Fruit fly (Drosophila melanogaster): ENCODE measurements around the gene Gapvd1.

Gapvd1 gene

dm6 chrX:11338973-11339867 lies 14.0 kb downstream of the Gapvd1 start (continued):
- TF ChIP-seq Jarid2 (GFP tag; optimal IDR thresholded peaks at IDR 0.05) (no peak), CG14710 (tag; optimal IDR thresholded peaks at IDR 0.05) (peak; percentile 76), sisA (GFP tag; IDR thresholded peaks at IDR 0.05) (no peak; the same call in 1 of the 2 replicates), mld (GFP tag; IDR thresholded peaks at IDR 0.05; ENCODE audit: partially characterized antibody) (peak; percentile 70; the same call in 1 of the 3 replicates), pnt (GFP tag; optimal IDR thresholded peaks at IDR 0.05) (peak; percentile 28), zen (tag; optimal IDR thresholded peaks at IDR 0.05) (peak; percentile 41), zfh2 (GFP tag; optimal IDR thresholded peaks at IDR 0.05) (peak; percentile 77), tin (GFP tag; optimal IDR thresholded peaks at IDR 0.05) (peak; percentile 47), CG2889 (GFP tag; IDR thresholded peaks at IDR 0.05) (0 out of 3 replicates have a peak, but pooled peaks have one; percentile 27), CG4360 (GFP tag; IDR thresholded peaks at IDR 0.05) (peak; percentile 52; the same call in 1 of the 2 replicates), jigr1 (GFP tag; IDR thresholded peaks at IDR 0.05) (no peak), phol (tag; optimal IDR thresholded peaks at IDR 0.05) (peak; percentile 66), Side (GFP tag; optimal IDR thresholded peaks at IDR 0.05) (peak; percentile 54), caup (GFP tag; optimal IDR thresholded peaks at IDR 0.05; ENCODE audit: severe bottlenecking) (peak; percentile 18), CG3065 (GFP tag; optimal IDR thresholded peaks at IDR 0.05) (no peak), CG13424 (tag; optimal IDR thresholded peaks at IDR 0.05) (peak; percentile 50), cad (GFP tag; optimal IDR thresholded peaks at IDR 0.05) (no peak), CG7372 (GFP tag; IDR thresholded peaks at IDR 0.05) (0 out of 2 replicates have a peak, but pooled peaks have one; percentile 39), Dbx (GFP tag; IDR thresholded peaks at IDR 0.05) (peak; percentile 29; the same call in 1 of the 3 replicates), Med (GFP tag) (peak; percentile 85), tna (GFP tag; IDR thresholded peaks at IDR 0.05; ENCODE audit: partially characterized antibody) (peak; percentile 82), Hey (tag; optimal IDR thresholded peaks at IDR 0.05) (peak; percentile 10), al (GFP tag; IDR thresholded peaks at IDR 0.05) (peak; percentile 49), lbe (GFP tag; optimal IDR thresholded peaks at IDR 0.05) (no peak), CG32532 (GFP tag; IDR thresholded peaks at IDR 0.05) (peak; percentile 53), CG6272 (GFP tag; IDR thresholded peaks at IDR 0.05) (peak; percentile 70), CG7928 (GFP tag; optimal IDR thresholded peaks at IDR 0.05) (peak; percentile 19), Chrac-16 (GFP tag; optimal IDR thresholded peaks at IDR 0.05) (peak; percentile 47), CG18262 (tag; optimal IDR thresholded peaks at IDR 0.05) (no peak), CG17328 (GFP tag; IDR thresholded peaks at IDR 0.05) (no peak), Atf6 (GFP tag; IDR thresholded peaks at IDR 0.05) (peak; percentile 52; the same call in 1 of the 2 replicates), sens (GFP tag) (peak; percentile 88), CG1529 (GFP tag; optimal IDR thresholded peaks at IDR 0.05) (no peak), abd-A (tag; optimal IDR thresholded peaks at IDR 0.05) (peak; percentile 35), ERR (GFP tag; optimal IDR thresholded peaks at IDR 0.05) (peak; percentile 68), sob (GFP tag; IDR thresholded peaks at IDR 0.05) (0 out of 2 replicates have a peak, but pooled peaks have one; percentile 16), Atf-2 (GFP tag; optimal IDR thresholded peaks at IDR 0.05) (peak; percentile 55), CG15514 (GFP tag; optimal IDR thresholded peaks at IDR 0.05) (peak; percentile 78), CG13624 (GFP tag; optimal IDR thresholded peaks at IDR 0.05) (peak; percentile 58), nmo (GFP tag; optimal IDR thresholded peaks at IDR 0.05) (peak; percentile 45), HmgZ (tag; optimal IDR thresholded peaks at IDR 0.05) (peak; percentile 66), CG15011 (GFP tag; optimal IDR thresholded peaks at IDR 0.05) (no peak), fru (optimal IDR thresholded peaks at IDR 0.05) (no peak), esg (GFP tag; conservative IDR thresholded peaks at IDR 0.05) (peak; percentile 27; the same call in 1 of the 2 replicates), br (optimal IDR thresholded peaks at IDR 0.05) (no peak), nerfin-2 (GFP tag; IDR thresholded peaks at IDR 0.05; ENCODE audit: partially characterized antibody) (peak; percentile 73), CG3847 (GFP tag; IDR thresholded peaks at IDR 0.05) (peak; percentile 72), ac (GFP tag; optimal IDR thresholded peaks at IDR 0.05) (no peak), CG7786 (GFP tag; optimal IDR thresholded peaks at IDR 0.05) (peak; percentile 59)

All from whole organism, embryonic.